Fruit fly (Drosophila melanogaster) whole organism, wandering third instar larva: ENCODE results near the gene trio.

Experiments
- Abd-B ChIP-seq: fragments of >200 bp; optimal IDR thresholded peaks from 2 replicates; lab custom pipeline; 2017; ENCODE audit warnings: missing biosample characterization, missing genetic modification characterization
- CG32264 ChIP-seq: fragments of 200-800 bp; sonication (Bioruptor generic); optimal IDR thresholded peaks from 2 replicates; lab custom pipeline; 2016; ENCODE audit warnings: missing biosample characterization, missing genetic modification characterization
- CrebA ChIP-seq: fragments of 200-800 bp; sonication (Bioruptor generic); optimal IDR thresholded peaks from 2 replicates; lab custom pipeline; 2016; ENCODE audit warnings: missing biosample characterization, mild to moderate bottlenecking, missing genetic modification characterization, borderline replicate concordance
- Hr78 ChIP-seq: fragments of >200 bp; optimal IDR thresholded peaks from 2 replicates; lab custom pipeline; 2017; ENCODE audit warnings: missing biosample characterization, missing genetic modification characterization
- OdsH ChIP-seq: fragments of 200-800 bp; sonication (Bioruptor generic); optimal IDR thresholded peaks from 2 replicates; lab custom pipeline; 2016; ENCODE audit warnings: missing biosample characterization, mild to moderate bottlenecking, missing genetic modification characterization
- dsf ChIP-seq: sonication (Bioruptor generic); optimal IDR thresholded peaks from 2 replicates; lab custom pipeline; 2016; ENCODE audit warnings: missing biosample characterization, missing genetic modification characterization, borderline replicate concordance
- foxo ChIP-seq, 2 experiments: fragments of 200-800 bp; sonication (Bioruptor generic); optimal IDR thresholded peaks; 2 replicates in 1 of 2; 3 replicates in 1 of 2; lab custom pipeline; 2016 to 2017; ENCODE audit warnings: missing biosample characterization in 2 of 2, missing genetic modification characterization in 2 of 2
- fru ChIP-seq: fragments of 200-800 bp; sonication (Bioruptor generic); optimal IDR thresholded peaks from 3 replicates; lab custom pipeline; 2016; ENCODE audit warnings: missing biosample characterization, mild to moderate bottlenecking, missing genetic modification characterization
- h ChIP-seq: fragments of 200-800 bp; sonication (Bioruptor generic); optimal IDR thresholded peaks from 3 replicates; lab custom pipeline; 2016; ENCODE audit warnings: missing biosample characterization, mild to moderate bottlenecking, missing genetic modification characterization
- psq ChIP-seq: fragments of 200-800 bp; sonication (Bioruptor generic); optimal IDR thresholded peaks from 3 replicates; lab custom pipeline; 2017; ENCODE audit warnings: missing biosample characterization, mild to moderate bottlenecking, missing genetic modification characterization, moderate library complexity
- usp ChIP-seq: fragments of >200 bp; optimal IDR thresholded peaks from 2 replicates; lab custom pipeline; 2017; ENCODE audit warnings: missing biosample characterization, missing genetic modification characterization

dm6 chr3L:1031716-1032115, 3.0 kb downstream of the trio start:
- TF ChIP-seq usp (GFP tag; lab: Kevin White, UChicago) (no peak), Abd-B (GFP tag; lab: Kevin White, UChicago) (no peak), foxo (GFP tag; optimal IDR thresholded peaks at IDR 0.05; lab: Kevin White, UChicago) (peak in 1 of 2 experiments; percentile 41), psq (peak; percentile 67), Hr78 (no peak), CrebA (no peak), fru (GFP tag; lab: Kevin White, UChicago) (peak; percentile 47), h (GFP tag; lab: Kevin White, UChicago) (no peak), OdsH (GFP tag; lab: Kevin White, UChicago) (no peak), dsf (GFP tag; lab: Kevin White, UChicago) (no peak), CG32264 (no peak)
